Worm (Caenorhabditis elegans) whole organism, L1 larva: Measurements from ENCODE around the gene ZK617.26.

Experiments used
- C04F5.9 ChIP-seq: sonication (generic microtip); optimal IDR thresholded peaks from 2 replicates; lab custom pipeline; 2016; ENCODE audit warnings: missing genetic modification characterization, missing compliant biosample characterization
- F16B12.6 ChIP-seq: fragments of 150-350 bp; optimal IDR thresholded peaks from 2 replicates; lab custom pipeline; 2014; ENCODE audit warnings: missing biosample characterization, missing genetic modification characterization
- aha-1 ChIP-seq: fragments of 150-350 bp; optimal IDR thresholded peaks from 2 replicates; lab custom pipeline; 2014; ENCODE audit warnings: missing biosample characterization, missing genetic modification characterization
- alr-1 ChIP-seq: fragments of 200-800 bp; sonication (Bioruptor generic); optimal IDR thresholded peaks from 2 replicates; lab custom pipeline; 2018; ENCODE audit warnings: borderline replicate concordance, mild to moderate bottlenecking, missing genetic modification characterization, missing compliant biosample characterization
- aly-2 ChIP-seq: fragments of 150-350 bp; optimal IDR thresholded peaks from 2 replicates; lab custom pipeline; 2014; ENCODE audit warnings: missing biosample characterization, missing genetic modification characterization
- ama-1 ChIP-seq: fragments of 150-350 bp; optimal IDR thresholded peaks from 2 replicates; lab custom pipeline; 2014
- blmp-1 ChIP-seq: fragments of 150-350 bp; optimal IDR thresholded peaks from 2 replicates; lab custom pipeline; 2014; ENCODE audit warnings: missing biosample characterization, missing genetic modification characterization
- ceh-8 ChIP-seq: fragments of 200-800 bp; sonication (Bioruptor generic); optimal IDR thresholded peaks from 2 replicates; lab custom pipeline; 2018; ENCODE audit warnings: mild to moderate bottlenecking, missing genetic modification characterization, moderate library complexity, missing compliant biosample characterization
- ceh-82 ChIP-seq, 3 experiments: fragments of 150-350 bp in 1 of 3; sonication (generic microtip) in 2 of 3; optimal IDR thresholded peaks; 2 replicates each; lab custom pipeline; 2014 to 2017; ENCODE audit warnings: missing biosample characterization in 3 of 3, missing genetic modification characterization in 3 of 3
- ceh-88 ChIP-seq: fragments of 200-800 bp; sonication (Bioruptor generic); IDR thresholded peaks from 2 replicates; pipeline ENCODE4 v1.3.6; 2022; ENCODE audit warnings: missing genetic modification characterization, missing compliant biosample characterization
- dsc-1 ChIP-seq: sonication (generic microtip); optimal IDR thresholded peaks from 2 replicates; lab custom pipeline; 2016; ENCODE audit warnings: mild to moderate bottlenecking, missing genetic modification characterization, missing compliant biosample characterization
- egl-13 ChIP-seq: sonication (generic microtip); optimal IDR thresholded peaks from 2 replicates; lab custom pipeline; 2016; ENCODE audit warnings: missing genotype, missing genetic modification reagents, missing genetic modification characterization, missing compliant biosample characterization
- egl-27 ChIP-seq, 2 experiments: fragments of 150-350 bp in 1 of 2; sonication (generic microtip); optimal IDR thresholded peaks; 3 replicates each; lab custom pipeline; 2017 to 2018; ENCODE audit warnings: missing biosample characterization in 2 of 2, missing genetic modification characterization in 2 of 2, missing genetic modification reagents in 2 of 2
- elt-3 ChIP-seq, 6 experiments: fragments of 150-350 bp in 1 of 6; sonication (generic microtip); optimal IDR thresholded peaks; 2 replicates each; lab custom pipeline; 2017 to 2018; ENCODE audit warnings: missing biosample characterization in 6 of 6, missing genetic modification characterization in 6 of 6, inconsistent platforms in 1 of 6
- fkh-8 ChIP-seq: sonication (generic microtip); optimal IDR thresholded peaks from 2 replicates; lab custom pipeline; 2016; ENCODE audit warnings: mild to moderate bottlenecking, missing genetic modification characterization, missing compliant biosample characterization
- hlh-17 ChIP-seq: fragments of 200-800 bp; sonication (Bioruptor generic); optimal IDR thresholded peaks from 2 replicates; lab custom pipeline; 2018; ENCODE audit warnings: missing genetic modification characterization, mild to moderate bottlenecking, missing compliant biosample characterization, moderate library complexity, borderline replicate concordance
- hlh-4 ChIP-seq: sonication (generic microtip); optimal IDR thresholded peaks from 2 replicates; lab custom pipeline; 2016; ENCODE audit warnings: mild to moderate bottlenecking, missing genetic modification characterization, missing compliant biosample characterization
- hpl-2 ChIP-seq: fragments of 150-350 bp; optimal IDR thresholded peaks from 2 replicates; lab custom pipeline; 2014; ENCODE audit warnings: missing biosample characterization, missing genetic modification reagents, missing genetic modification characterization
- irx-1 ChIP-seq: sonication (generic microtip); optimal IDR thresholded peaks from 2 replicates; lab custom pipeline; 2016; ENCODE audit warnings: missing genetic modification characterization, missing compliant biosample characterization
- isw-1 ChIP-seq: fragments of 200-800 bp; sonication (Bioruptor generic); IDR thresholded peaks from 2 replicates; pipeline ENCODE4 v1.3.6; 2022; ENCODE audit warnings: missing genetic modification characterization, missing compliant biosample characterization
- jun-1 ChIP-seq: fragments of 150-350 bp; optimal IDR thresholded peaks from 2 replicates; lab custom pipeline; 2014; ENCODE audit warnings: missing biosample characterization, missing genetic modification reagents, missing genetic modification characterization
- lin-15B ChIP-seq: fragments of 150-350 bp; sonication (generic microtip); optimal IDR thresholded peaks from 3 replicates; lab custom pipeline; 2014; ENCODE audit warnings: missing biosample characterization, missing genetic modification characterization
- lir-3 ChIP-seq: sonication (generic microtip); optimal IDR thresholded peaks from 2 replicates; lab custom pipeline; 2016; ENCODE audit warnings: mild to moderate bottlenecking, missing genetic modification characterization, moderate library complexity, missing compliant biosample characterization; ENCODE audit not compliant: poor library complexity
- mdl-1 ChIP-seq, 2 experiments: fragments of 150-350 bp; optimal IDR thresholded peaks; 2 replicates each; lab custom pipeline; 2014 to 2017; ENCODE audit warnings: missing biosample characterization in 2 of 2, missing genetic modification characterization in 2 of 2, inconsistent platforms in 1 of 2
- mep-1 ChIP-seq: fragments of 150-350 bp; optimal IDR thresholded peaks from 2 replicates; lab custom pipeline; 2014; ENCODE audit warnings: missing biosample characterization, missing genetic modification characterization
- nhr-11 ChIP-seq: fragments of 150-350 bp; optimal IDR thresholded peaks from 2 replicates; lab custom pipeline; 2014; ENCODE audit warnings: missing biosample characterization, missing genetic modification characterization
- nhr-19 ChIP-seq: fragments of 200-800 bp; sonication (Bioruptor generic); conservative IDR thresholded peaks from 2 replicates; pipeline ENCODE4 v1.3.6; 2022; ENCODE audit warnings: missing genetic modification characterization, missing compliant biosample characterization
- nhr-237 ChIP-seq: fragments of 150-350 bp; optimal IDR thresholded peaks from 2 replicates; lab custom pipeline; 2014; ENCODE audit warnings: missing biosample characterization, missing genetic modification characterization
- nhr-71 ChIP-seq: sonication (generic microtip); optimal IDR thresholded peaks from 2 replicates; lab custom pipeline; 2016; ENCODE audit warnings: mild to moderate bottlenecking, missing genetic modification characterization, moderate library complexity, missing compliant biosample characterization
- nhr-77 ChIP-seq: fragments of 150-350 bp; optimal IDR thresholded peaks from 2 replicates; lab custom pipeline; 2014; ENCODE audit warnings: missing biosample characterization, missing genetic modification characterization
- nhr-90 ChIP-seq: sonication (generic microtip); optimal IDR thresholded peaks from 2 replicates; lab custom pipeline; 2016; ENCODE audit warnings: mild to moderate bottlenecking, missing genetic modification characterization, missing compliant biosample characterization; ENCODE audit not compliant: poor library complexity
- pax-3 ChIP-seq: fragments of 200-800 bp; sonication (Bioruptor generic); optimal IDR thresholded peaks from 2 replicates; lab custom pipeline; 2018; ENCODE audit warnings: mild to moderate bottlenecking, missing genetic modification characterization, moderate library complexity, missing compliant biosample characterization
- skn-1 ChIP-seq: fragments of 150-350 bp; optimal IDR thresholded peaks from 2 replicates; lab custom pipeline; 2014; ENCODE audit warnings: missing biosample characterization, missing genetic modification characterization
- snpc-4 ChIP-seq: fragments of 150-350 bp; optimal IDR thresholded peaks from 2 replicates; lab custom pipeline; 2014; ENCODE audit warnings: missing biosample characterization, missing genetic modification characterization
- swsn-7 ChIP-seq: sonication (generic microtip); optimal IDR thresholded peaks from 2 replicates; lab custom pipeline; 2016; ENCODE audit warnings: missing genetic modification characterization, missing compliant biosample characterization
- tbx-2 ChIP-seq: sonication (generic microtip); optimal IDR thresholded peaks from 2 replicates; lab custom pipeline; 2016; ENCODE audit warnings: missing genetic modification characterization, missing compliant biosample characterization
- tlp-1 ChIP-seq: fragments of 150-350 bp; optimal IDR thresholded peaks from 2 replicates; lab custom pipeline; 2014; ENCODE audit warnings: missing biosample characterization, missing genetic modification characterization
- unc-62 ChIP-seq: fragments of 150-350 bp; optimal IDR thresholded peaks from 2 replicates; lab custom pipeline; 2014; ENCODE audit warnings: missing biosample characterization, missing genetic modification reagents, missing genetic modification characterization
- unc-86 ChIP-seq: sonication (generic microtip); optimal IDR thresholded peaks from 2 replicates; lab custom pipeline; 2016; ENCODE audit warnings: missing genetic modification characterization, missing compliant biosample characterization
- unc-98 ChIP-seq: fragments of 200-800 bp; sonication (Bioruptor generic); IDR thresholded peaks from 2 replicates; pipeline ENCODE4 v1.3.6; 2022; ENCODE audit warnings: missing genetic modification characterization, missing compliant biosample characterization
- vab-15 ChIP-seq: sonication (generic microtip); optimal IDR thresholded peaks from 2 replicates; lab custom pipeline; 2017; ENCODE audit warnings: missing genotype, mild to moderate bottlenecking, missing genetic modification characterization, missing compliant biosample characterization
- xbp-1 ChIP-seq: sonication (generic microtip); optimal IDR thresholded peaks from 2 replicates; lab custom pipeline; 2016; ENCODE audit warnings: missing genetic modification characterization, missing compliant biosample characterization
- zag-1 ChIP-seq: fragments of 150-350 bp; optimal IDR thresholded peaks from 2 replicates; lab custom pipeline; 2014; ENCODE audit warnings: missing biosample characterization, missing genetic modification characterization
- ztf-11 ChIP-seq, 2 experiments: sonication (generic microtip); optimal IDR thresholded peaks; 2 replicates each; lab custom pipeline; 2016 to 2017; ENCODE audit warnings: missing genetic modification characterization in 2 of 2, missing biosample characterization in 1 of 2, missing compliant biosample characterization in 1 of 2

Gene ZK617.26

ce11 chrIV:11986407-11986806, 24.4 kb downstream of the ZK617.26 start:
- TF ChIP-seq nhr-237 (tag; lab: Kevin White, UChicago) (no peak), tbx-2 (tag; lab: Kevin White, UChicago) (no peak), hpl-2 (GFP tag; lab: Kevin White, UChicago) (no peak), mdl-1 (tag; optimal IDR thresholded peaks at IDR 0.05; lab: Kevin White, UChicago) (no peak), xbp-1 (tag; lab: Kevin White, UChicago) (no peak), isw-1 (GFP tag; lab: Robert Waterston, UW) (no peak), hlh-4 (tag; lab: Kevin White, UChicago) (no peak), F16B12.6 (tag; lab: Kevin White, UChicago) (no peak)

DNA sequence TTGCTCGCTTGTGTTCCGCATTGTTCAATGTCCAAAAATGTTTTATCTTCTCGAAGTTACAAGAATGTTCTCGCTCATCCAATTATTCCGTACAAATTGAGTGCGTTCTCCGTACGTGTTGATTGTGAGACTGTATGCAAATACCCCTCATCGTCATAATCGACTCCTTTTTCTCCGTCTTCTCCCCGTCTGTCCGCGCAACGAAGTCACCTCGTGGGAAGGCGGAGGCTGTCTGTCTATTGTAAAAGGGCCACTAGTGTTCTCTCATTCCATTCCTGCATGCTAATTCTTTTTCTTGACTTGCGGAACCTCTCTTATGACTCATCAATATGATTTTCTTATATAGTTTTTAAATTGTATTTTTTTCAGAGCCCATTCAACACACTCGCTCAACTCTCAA, 40.6 kb downstream of the ZK617.26 start, which contains the start of gene ZK829.9:
TSS of gene ZK829.9 (plus strand) at position 364 of the 400 bp plus-strand sequence.
- TF ChIP-seq skn-1 (tag; lab: Kevin White, UChicago) = no peak
- TF ChIP-seq dsc-1 (tag; lab: Kevin White, UChicago) = no peak
- TF ChIP-seq ceh-82 (tag; optimal IDR thresholded peaks at IDR 0.05; lab: Kevin White, UChicago) = no peak
- TF ChIP-seq snpc-4 (tag; lab: Kevin White, UChicago) = no peak
- TF ChIP-seq ztf-11 (tag; optimal IDR thresholded peaks at IDR 0.05; lab: Kevin White, UChicago) = no peak
- no peak for TF ChIP-seq alr-1 (tag; lab: Kevin White, UChicago)

ce11 chrIV:11965327-11965726, 45.4 kb downstream of the ZK617.26 start, which contains the start of gene srj-1:
TSS of gene srj-1 (minus strand) at chrIV:11965427.
- TF ChIP-seq nhr-11 (peak; percentile 1), tlp-1 (no peak), skn-1 (tag; lab: Kevin White, UChicago) (no peak), ama-1 (lab: Kevin White, UChicago) (no peak), aly-2 (tag; lab: Kevin White, UChicago) (no peak), lin-15B (tag; lab: Kevin White, UChicago) (no peak), fkh-8 (tag; lab: Kevin White, UChicago) (peak; percentile 21), lir-3 (no peak), C04F5.9 (no peak), blmp-1 (tag; lab: Kevin White, UChicago) (no peak)

ce11 chrIV:11961485-11962255, 49.1 kb downstream of the ZK617.26 start, which contains the start of gene ZK829.7:
TSS of gene ZK829.7 (minus strand) at chrIV:11961535.
- TF ChIP-seq nhr-11 = peak; percentile 51
- no peak for TF ChIP-seq hlh-17 (GFP tag; lab: Kevin White, UChicago)
- peak; percentile 88 for TF ChIP-seq nhr-90 (tag; lab: Kevin White, UChicago)
- TF ChIP-seq unc-86 (tag; lab: Kevin White, UChicago) = peak; percentile 75
- no peak for TF ChIP-seq zag-1 (tag; lab: Kevin White, UChicago)
- peak; percentile 83 for TF ChIP-seq tbx-2 (tag; lab: Kevin White, UChicago)
- peak in 1 of 2 experiments; percentile 30 for TF ChIP-seq ztf-11 (tag; optimal IDR thresholded peaks at IDR 0.05; lab: Kevin White, UChicago)
- TF ChIP-seq egl-13 (tag; lab: Kevin White, UChicago) = peak; percentile 47
- TF ChIP-seq nhr-237 (tag; lab: Kevin White, UChicago) = peak; percentile 26
- TF ChIP-seq mdl-1 (tag; optimal IDR thresholded peaks at IDR 0.05; lab: Kevin White, UChicago) = peak in 1 of 2 experiments; percentile 41
- no peak for TF ChIP-seq tlp-1
- TF ChIP-seq mep-1 (tag; lab: Kevin White, UChicago) = peak; percentile 91
- peak; percentile 91 for TF ChIP-seq nhr-71 (tag; lab: Kevin White, UChicago)
- TF ChIP-seq elt-3 (tag; optimal IDR thresholded peaks at IDR 0.05; lab: Kevin White, UChicago) = peak in 3 of 6 experiments; percentile 8 to 61 (median 42)
- peak; percentile 43 for TF ChIP-seq pax-3 (tag; lab: Kevin White, UChicago)
- peak; percentile 40 for TF ChIP-seq snpc-4 (tag; lab: Kevin White, UChicago)
- no peak for TF ChIP-seq aha-1
- no peak for TF ChIP-seq hpl-2 (GFP tag; lab: Kevin White, UChicago)
- TF ChIP-seq swsn-7 (tag; lab: Kevin White, UChicago) = peak; percentile 81
- peak; percentile 79 for TF ChIP-seq irx-1 (tag; lab: Kevin White, UChicago)
- no peak for TF ChIP-seq unc-98 (GFP tag; lab: Robert Waterston, UW)
- TF ChIP-seq nhr-19 (GFP tag; lab: Robert Waterston, UW) = peak; percentile 83
- TF ChIP-seq unc-62 (GFP tag; lab: Kevin White, UChicago) = no peak
- TF ChIP-seq ceh-88 (GFP tag; lab: Robert Waterston, UW) = peak; percentile 42; the same call in 1 of the 2 replicates
- no peak for TF ChIP-seq egl-27 (tag; optimal IDR thresholded peaks at IDR 0.05; lab: Kevin White, UChicago)
- TF ChIP-seq ceh-8 (GFP tag; lab: Kevin White, UChicago) = peak; percentile 43
- TF ChIP-seq hlh-4 (tag; lab: Kevin White, UChicago) = no peak
- peak; percentile 61 for TF ChIP-seq nhr-77 (tag; lab: Kevin White, UChicago)
- no peak for TF ChIP-seq vab-15 (tag; lab: Kevin White, UChicago)
- peak; percentile 61 for TF ChIP-seq jun-1
- peak; percentile 71 for TF ChIP-seq xbp-1 (tag; lab: Kevin White, UChicago)
